Worm (Caenorhabditis elegans): ENCODE results near the gene tba-8.
A peak's percentile ranks its signal among the peaks of the same experiment; 100 is the strongest.

Gene tba-8

ce11 chrX:9467573-9467972 lies 9.4 kb upstream of the tba-8 start (continued):
- TF ChIP-seq sdz-38 (tag; optimal IDR thresholded peaks at IDR 0.05) (no peak), madf-6 (GFP tag; IDR thresholded peaks at IDR 0.05) (no peak), him-1 (tag; optimal IDR thresholded peaks at IDR 0.05) (peak; percentile 88), bed-1 (GFP tag; IDR thresholded peaks at IDR 0.05) (no peak), efl-1 (GFP tag; optimal IDR thresholded peaks at IDR 0.05) (no peak), lag-1 (GFP tag; IDR thresholded peaks at IDR 0.05) (no peak), let-607 (tag; optimal IDR thresholded peaks at IDR 0.05) (peak; percentile 14 to 32), F37B4.10 (GFP tag; IDR thresholded peaks at IDR 0.05) (no peak), Y79H2A.3 (GFP tag; conservative IDR thresholded peaks at IDR 0.05) (no peak), lsl-1 (GFP tag; optimal IDR thresholded peaks at IDR 0.05) (no peak), Y67H2A.10 (GFP tag; conservative IDR thresholded peaks at IDR 0.05) (no peak), mes-4 (tag; optimal IDR thresholded peaks at IDR 0.05) (peak; percentile 80), dpl-1 (GFP tag; optimal IDR thresholded peaks at IDR 0.05) (no peak), D2030.7 (GFP tag; IDR thresholded peaks at IDR 0.05) (peak; percentile 70), K11D2.4 (GFP tag; IDR thresholded peaks at IDR 0.05) (peak; percentile 78), lsy-27 (tag; optimal IDR thresholded peaks at IDR 0.05; ENCODE audit: borderline replicate concordance, insufficient read depth) (no peak), sptf-2 (GFP tag; optimal IDR thresholded peaks at IDR 0.05) (no peak), akir-1 (GFP tag; optimal IDR thresholded peaks at IDR 0.05) (no peak), F55B11.4 (tag; optimal IDR thresholded peaks at IDR 0.05; ENCODE audit: borderline replicate concordance, insufficient read depth) (no peak), madf-8 (GFP tag; conservative IDR thresholded peaks at IDR 0.05) (no peak), hmg-20 (GFP tag; IDR thresholded peaks at IDR 0.05) (peak; percentile 76; the same call in 1 of the 2 replicates), mel-28 (tag; optimal IDR thresholded peaks at IDR 0.05; ENCODE audit: borderline replicate concordance) (no peak), madf-3 (GFP tag; IDR thresholded peaks at IDR 0.05) (0 out of 2 replicates have a peak, but pooled peaks have one; percentile 46), C17E4.6 (GFP tag; IDR thresholded peaks at IDR 0.05) (no peak), ets-4 (GFP tag; optimal IDR thresholded peaks at IDR 0.05) (no peak), fkh-3 (tag; optimal IDR thresholded peaks at IDR 0.05) (no peak), egrh-3 (GFP tag; IDR thresholded peaks at IDR 0.05) (no peak), tbx-9 (tag; optimal IDR thresholded peaks at IDR 0.05; ENCODE audit: borderline replicate concordance) (peak; percentile 36), ceh-79 (tag; optimal IDR thresholded peaks at IDR 0.05) (peak; percentile 54), ekl-4 (GFP tag; IDR thresholded peaks at IDR 0.05) (no peak), xnd-1 (tag; optimal IDR thresholded peaks at IDR 0.05) (no peak), dox-1 (GFP tag; IDR thresholded peaks at IDR 0.05) (no peak; the same call in 1 of the 2 replicates), rec-8 (tag; optimal IDR thresholded peaks at IDR 0.05) (peak; percentile 53 to 67), ztf-22 (GFP tag; optimal IDR thresholded peaks at IDR 0.05) (no peak), gei-17 (GFP tag; optimal IDR thresholded peaks at IDR 0.05) (peak; percentile 84), F23B12.7 (tag; optimal IDR thresholded peaks at IDR 0.05; ENCODE audit: insufficient read depth) (peak; percentile 76), tlf-1 (GFP tag; optimal IDR thresholded peaks at IDR 0.05) (peak; percentile 47), aptf-2 (GFP tag; conservative IDR thresholded peaks at IDR 0.05) (no peak), F52B5.7 (tag; optimal IDR thresholded peaks at IDR 0.05) (no peak), snpc-1.1 (tag; optimal IDR thresholded peaks at IDR 0.05; ENCODE audit: insufficient read depth) (no peak), repo-1 (tag; optimal IDR thresholded peaks at IDR 0.05) (no peak), ztf-28 (GFP tag; IDR thresholded peaks at IDR 0.05) (no peak), ztf-6 (GFP tag; IDR thresholded peaks at IDR 0.05) (peak; percentile 53; the same call in 1 of the 2 replicates), athp-1 (tag; optimal IDR thresholded peaks at IDR 0.05) (peak; percentile 55), T07F8.4 (tag; optimal IDR thresholded peaks at IDR 0.05) (peak; percentile 77), F49E8.2 (tag; optimal IDR thresholded peaks at IDR 0.05; ENCODE audit: insufficient read depth) (peak; percentile 15), hrde-1 (tag; optimal IDR thresholded peaks at IDR 0.05; ENCODE audit: borderline replicate concordance) (peak; percentile 45)

Measured in whole organism, young adult.